Fruit fly (Drosophila melanogaster) whole organism, pupa: ENCODE measurements around the gene yellow-k.
A peak's percentile ranks its signal among the peaks of the same experiment; 100 is the strongest.

Experiments used
- CG12605 ChIP-seq: fragments of 200-800 bp; sonication (Bioruptor generic); IDR thresholded peaks from 2 replicates; pipeline ENCODE4 v1.3.6; 2022; ENCODE audit warnings: missing biosample characterization, missing genetic modification characterization
- CG13204 ChIP-seq: fragments of 200-800 bp; sonication (Bioruptor generic); optimal IDR thresholded peaks from 2 replicates; lab custom pipeline; 2018; ENCODE audit warnings: missing biosample characterization, mild to moderate bottlenecking, missing genetic modification characterization, moderate library complexity
- CG14655 ChIP-seq: fragments of 200-800 bp; sonication (Bioruptor generic); optimal IDR thresholded peaks from 3 replicates; lab custom pipeline; 2017; ENCODE audit warnings: mild to moderate bottlenecking, missing biosample characterization, missing genetic modification reagents, missing genetic modification characterization
- CG32121 ChIP-seq: fragments of 200-800 bp; sonication (Bioruptor generic); IDR thresholded peaks from 2 replicates; pipeline ENCODE4 v1.3.6; 2022; ENCODE audit warnings: missing biosample characterization, missing genetic modification characterization
- CG34367 ChIP-seq: fragments of 200-800 bp; sonication (Bioruptor generic); optimal IDR thresholded peaks from 2 replicates; lab custom pipeline; 2018; ENCODE audit warnings: missing biosample characterization, mild to moderate bottlenecking, missing genetic modification characterization
- CG4496 ChIP-seq: fragments of 200-800 bp; sonication (Bioruptor generic); IDR thresholded peaks from 3 replicates; pipeline ENCODE4 v1.3.6; 2022; ENCODE audit warnings: missing biosample characterization, missing genetic modification characterization
- CG8159 ChIP-seq: fragments of 200-800 bp; sonication (Bioruptor generic); optimal IDR thresholded peaks from 3 replicates; lab custom pipeline; 2018; ENCODE audit warnings: missing biosample characterization, mild to moderate bottlenecking, missing genetic modification characterization, moderate library complexity
- CG9948 ChIP-seq: fragments of 200-800 bp; sonication (Bioruptor generic); optimal IDR thresholded peaks from 2 replicates; lab custom pipeline; 2018; ENCODE audit warnings: missing biosample characterization, mild to moderate bottlenecking, missing genetic modification characterization, moderate library complexity
- EcR ChIP-seq: fragments of 200-800 bp; sonication (Bioruptor generic); optimal IDR thresholded peaks from 3 replicates; lab custom pipeline; 2019; ENCODE audit warnings: missing biosample characterization, missing genetic modification characterization, mild to moderate bottlenecking, moderate library complexity, missing genetic modification reagents
- Pif1A ChIP-seq: fragments of 200-800 bp; sonication (Bioruptor generic); optimal IDR thresholded peaks from 3 replicates; lab custom pipeline; 2016; ENCODE audit warnings: missing biosample characterization, missing genetic modification characterization
- gl ChIP-seq: fragments of 200-800 bp; sonication (Bioruptor generic); optimal IDR thresholded peaks from 2 replicates; lab custom pipeline; 2018; ENCODE audit warnings: missing biosample characterization, mild to moderate bottlenecking, missing genetic modification characterization

DNA sequence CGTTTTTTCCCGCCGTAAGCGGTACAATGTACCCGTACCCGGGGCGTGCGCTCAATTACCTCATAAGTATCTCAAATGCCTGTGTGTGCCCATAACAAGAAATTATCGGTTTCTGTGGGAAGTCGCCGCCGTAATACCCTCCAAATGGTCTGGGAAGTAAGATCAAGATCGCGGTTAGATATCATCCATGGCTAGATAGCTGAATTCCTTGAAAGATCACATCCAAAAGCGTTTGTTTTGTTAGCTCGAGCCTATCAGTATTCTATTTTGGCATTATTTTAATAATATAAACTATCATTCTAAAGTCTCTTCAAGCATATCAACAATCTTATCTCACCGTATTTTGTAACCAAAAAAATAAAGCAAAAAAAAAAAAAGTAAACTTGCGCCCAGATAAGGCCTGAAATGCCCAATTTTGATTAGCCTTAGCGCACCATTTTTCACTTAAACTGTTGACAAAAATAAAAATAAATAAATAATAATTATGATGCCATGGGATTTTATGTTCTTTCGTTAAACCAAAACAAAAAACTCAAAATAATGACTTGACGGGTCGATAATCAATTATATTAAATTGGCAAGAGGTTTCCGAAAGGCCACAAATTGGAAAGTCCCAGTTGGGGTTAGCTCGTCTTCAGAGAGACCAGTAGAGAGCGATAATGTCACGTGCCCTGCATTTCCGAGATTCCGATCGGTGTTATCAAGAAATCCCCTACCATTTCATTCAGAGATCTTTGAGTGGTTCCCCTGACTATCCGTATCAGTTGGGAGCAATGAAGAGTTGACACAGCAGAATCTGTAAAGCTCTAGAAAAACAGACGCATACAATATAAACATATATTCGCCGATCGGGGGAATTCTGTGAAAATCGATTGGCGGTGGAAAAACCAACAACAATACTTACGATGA, 18.4 kb downstream of the yellow-k start:
- TF ChIP-seq CG34367 (tag; lab: Kevin White, UChicago) (no peak), EcR (GFP tag; lab: Kevin White, UChicago) (peak; percentile 32), CG32121 (GFP tag; lab: Robert Waterston, UW) (no peak), CG9948 (tag; lab: Kevin White, UChicago) (no peak), CG13204 (GFP tag; lab: Kevin White, UChicago) (no peak), CG14655 (GFP tag; lab: Kevin White, UChicago) (peak; percentile 6), Pif1A (GFP tag; lab: Kevin White, UChicago) (no peak), CG4496 (no peak), CG12605 (GFP tag; lab: Robert Waterston, UW) (no peak), gl (no peak), CG8159 (no peak)
